Worm (Caenorhabditis elegans) whole organism, dauer: ENCODE data around the gene srd-31.

Source experiments
- unc-62 ChIP-seq: sonication (generic microtip); optimal IDR thresholded peaks from 2 replicates; lab custom pipeline; 2017; ENCODE audit warnings: missing biosample characterization, missing genetic modification reagents, missing genetic modification characterization

The srd-31 gene

DNA sequence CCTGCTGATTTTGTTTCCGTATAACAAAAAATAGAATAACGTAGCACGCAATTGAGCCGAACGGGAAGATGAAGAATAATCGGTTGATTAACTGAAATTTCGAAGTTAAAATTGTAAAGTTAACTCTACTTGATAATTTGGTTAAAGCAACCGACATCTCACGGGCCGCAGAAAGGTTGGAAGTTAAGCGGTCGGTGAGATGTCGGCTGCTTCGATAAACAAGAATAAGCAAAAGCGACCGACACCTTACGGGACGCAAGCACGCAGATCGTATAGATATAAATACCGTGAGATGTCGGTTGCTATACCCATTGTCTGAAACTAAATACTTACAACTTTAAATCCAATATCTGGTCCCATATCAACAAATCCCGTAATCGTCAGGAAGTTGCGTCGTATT is 39.4 kb downstream of the srd-31 start:
- TF ChIP-seq unc-62 = no peak

DNA sequence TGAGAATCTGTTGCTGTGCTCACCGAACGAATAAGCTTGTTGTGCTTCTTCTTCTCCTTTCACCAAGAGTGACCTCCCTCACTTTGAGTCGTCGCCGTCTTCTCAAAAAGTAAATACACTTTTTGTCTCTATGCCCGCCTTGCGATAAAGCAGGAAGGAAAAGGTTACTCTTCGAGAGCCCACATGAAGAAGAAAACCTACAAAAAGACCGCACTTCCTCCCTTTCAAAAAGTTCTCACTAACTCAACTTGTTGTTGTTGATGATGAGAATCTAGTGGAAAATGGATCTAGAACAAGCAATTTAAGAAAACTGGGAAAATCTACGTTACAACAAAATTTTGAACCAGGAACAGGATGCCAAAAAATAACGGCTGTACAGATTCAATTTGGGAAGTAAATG is 44.1 kb downstream of the srd-31 start, which contains the start of gene C50E3.6:
Gene C50E3.6, minus strand, starts transcription at position 101 of the 400 bp plus-strand sequence.
- TF ChIP-seq unc-62 = no peak

DNA sequence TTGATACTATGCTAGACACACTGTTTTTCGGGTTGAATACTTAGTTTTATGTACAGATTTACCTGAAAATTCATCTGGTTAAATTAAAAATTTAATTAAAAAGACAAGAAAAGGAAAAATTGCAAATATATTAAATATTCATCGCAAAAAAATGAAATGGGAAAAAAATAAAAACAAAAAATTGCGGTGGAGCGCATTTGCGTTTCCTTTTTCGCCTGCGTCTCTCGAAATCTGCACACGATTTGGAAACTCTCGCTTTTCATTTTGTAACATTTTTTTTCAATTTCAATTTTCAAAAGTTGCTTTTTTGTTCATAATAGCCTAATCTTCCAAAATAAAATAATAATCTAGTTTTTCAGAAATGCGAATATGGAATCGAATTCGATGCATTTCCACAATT is 46.9 kb downstream of the srd-31 start, which contains the start of the genes F19F10.11 and C50E3.5:
Gene F19F10.11, minus strand, starts transcription at position 68 of the 400 bp plus-strand sequence.
Gene C50E3.5, plus strand, starts transcription at position 360 of the 400 bp plus-strand sequence.
- TF ChIP-seq unc-62 = no peak
